Fruit fly (Drosophila melanogaster): ENCODE results near the gene nesd.

The nesd gene

dm6 chr2L:20098194-20098593 lies 4.4 kb downstream of the nesd start:
- TF ChIP-seq Pif1B (GFP tag; optimal IDR thresholded peaks at IDR 0.05): no peak
- TF ChIP-seq CG8159 (tag; optimal IDR thresholded peaks at IDR 0.05): peak; percentile 87
- TF ChIP-seq CG9948 (tag; optimal IDR thresholded peaks at IDR 0.05): no peak
- TF ChIP-seq Pif1A (GFP tag; optimal IDR thresholded peaks at IDR 0.05): no peak
- TF ChIP-seq CG34367 (tag; optimal IDR thresholded peaks at IDR 0.05): no peak
- TF ChIP-seq Ets98B (GFP tag; IDR thresholded peaks at IDR 0.05): peak; percentile 5; the same call in 1 of the 2 replicates
- 0 out of 2 replicates have a peak, but pooled peaks have one; percentile 13 for TF ChIP-seq CG12605 (GFP tag; IDR thresholded peaks at IDR 0.05)
- TF ChIP-seq CG32121 (GFP tag; IDR thresholded peaks at IDR 0.05): no peak

dm6 chr2L:20104050-20104449 lies 10.3 kb downstream of the nesd start, which contains the start of gene CG13970:
CG13970 (minus strand) TSS chr2L:20104150.
- TF ChIP-seq CG4496 (GFP tag; IDR thresholded peaks at IDR 0.05): no peak
- TF ChIP-seq Pif1A (GFP tag; optimal IDR thresholded peaks at IDR 0.05): no peak
- no peak for TF ChIP-seq CG34367 (tag; optimal IDR thresholded peaks at IDR 0.05)
- no peak for TF ChIP-seq CG10348 (GFP tag; IDR thresholded peaks at IDR 0.05)
- no peak for TF ChIP-seq Snoo (tag; optimal IDR thresholded peaks at IDR 0.05)
- TF ChIP-seq EcR (GFP tag; optimal IDR thresholded peaks at IDR 0.05): no peak
- no peak for TF ChIP-seq CG15710 (tag; optimal IDR thresholded peaks at IDR 0.05)
- no peak for TF ChIP-seq CG8159 (tag; optimal IDR thresholded peaks at IDR 0.05)
- no peak for TF ChIP-seq Ets98B (GFP tag; IDR thresholded peaks at IDR 0.05)
- no peak for TF ChIP-seq CG17806 (tag; optimal IDR thresholded peaks at IDR 0.05)
- TF ChIP-seq CG14655 (GFP tag; optimal IDR thresholded peaks at IDR 0.05): no peak
- no peak for TF ChIP-seq CG8301 (tag; optimal IDR thresholded peaks at IDR 0.05)
- TF ChIP-seq CG13204 (GFP tag; optimal IDR thresholded peaks at IDR 0.05): no peak
- no peak for TF ChIP-seq gl (tag; optimal IDR thresholded peaks at IDR 0.05)
- TF ChIP-seq D1 (tag; optimal IDR thresholded peaks at IDR 0.05): no peak
- no peak for TF ChIP-seq CG9948 (tag; optimal IDR thresholded peaks at IDR 0.05)
- no peak for TF ChIP-seq CG12605 (GFP tag; IDR thresholded peaks at IDR 0.05)
- TF ChIP-seq rn (GFP tag; IDR thresholded peaks at IDR 0.05): no peak
- TF ChIP-seq CG32121 (GFP tag; IDR thresholded peaks at IDR 0.05): no peak
- no peak for TF ChIP-seq Pif1B (GFP tag; optimal IDR thresholded peaks at IDR 0.05)

DNA sequence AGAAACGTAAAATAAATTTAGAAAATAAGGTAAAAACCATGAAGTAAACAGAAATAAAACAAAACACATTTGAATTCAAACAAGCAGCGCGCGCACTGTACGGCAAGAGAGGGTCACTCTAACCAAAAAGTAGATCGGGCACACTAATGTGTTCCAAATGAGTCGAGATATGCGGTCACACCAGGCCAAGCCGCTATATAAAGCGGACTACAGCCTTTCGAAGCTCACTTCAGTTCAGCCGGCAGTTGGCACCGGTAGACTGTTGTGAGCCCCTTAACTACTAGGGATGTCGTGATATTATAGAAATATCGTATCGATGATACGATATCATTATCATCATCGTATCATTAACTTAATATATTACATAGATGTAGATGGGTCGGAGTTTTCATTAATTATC lies 10.8 kb downstream of the nesd start:
- TF ChIP-seq Pif1B (GFP tag; optimal IDR thresholded peaks at IDR 0.05): no peak
- no peak for TF ChIP-seq CG9948 (tag; optimal IDR thresholded peaks at IDR 0.05)
- TF ChIP-seq Pif1A (GFP tag; optimal IDR thresholded peaks at IDR 0.05): no peak
- TF ChIP-seq CG12605 (GFP tag; IDR thresholded peaks at IDR 0.05): no peak
- TF ChIP-seq Ets98B (GFP tag; IDR thresholded peaks at IDR 0.05): no peak
- no peak for TF ChIP-seq CG14655 (GFP tag; optimal IDR thresholded peaks at IDR 0.05)
- TF ChIP-seq CG32121 (GFP tag; IDR thresholded peaks at IDR 0.05): no peak
- TF ChIP-seq fd96Ca (GFP tag; IDR thresholded peaks at IDR 0.05): no peak
- TF ChIP-seq rn (GFP tag; IDR thresholded peaks at IDR 0.05): no peak
- no peak for TF ChIP-seq Snoo (tag; optimal IDR thresholded peaks at IDR 0.05)
- no peak for TF ChIP-seq EcR (GFP tag; optimal IDR thresholded peaks at IDR 0.05)
- no peak for TF ChIP-seq gl (tag; optimal IDR thresholded peaks at IDR 0.05)
- TF ChIP-seq CG8301 (tag; optimal IDR thresholded peaks at IDR 0.05): no peak
- no peak for TF ChIP-seq CG15710 (tag; optimal IDR thresholded peaks at IDR 0.05)
- no peak for TF ChIP-seq CG10348 (GFP tag; IDR thresholded peaks at IDR 0.05)
- TF ChIP-seq CG17806 (tag; optimal IDR thresholded peaks at IDR 0.05): no peak

dm6 chr2L:20106595-20106994 lies 12.8 kb downstream of the nesd start:
- no peak for TF ChIP-seq CG34367 (tag; optimal IDR thresholded peaks at IDR 0.05)
- no peak for TF ChIP-seq Ets98B (GFP tag; IDR thresholded peaks at IDR 0.05)
- no peak for TF ChIP-seq CG17806 (tag; optimal IDR thresholded peaks at IDR 0.05)
- TF ChIP-seq gl (tag; optimal IDR thresholded peaks at IDR 0.05): no peak
- TF ChIP-seq EcR (GFP tag; optimal IDR thresholded peaks at IDR 0.05): no peak
- no peak for TF ChIP-seq CG9948 (tag; optimal IDR thresholded peaks at IDR 0.05)
- no peak for TF ChIP-seq fd96Ca (GFP tag; IDR thresholded peaks at IDR 0.05)

- TF ChIP-seq Snoo (tag; optimal IDR thresholded peaks at IDR 0.05): no peak
- no peak for TF ChIP-seq Ets98B (GFP tag; IDR thresholded peaks at IDR 0.05)
- TF ChIP-seq CG13204 (GFP tag; optimal IDR thresholded peaks at IDR 0.05): no peak
- no peak for TF ChIP-seq CG9948 (tag; optimal IDR thresholded peaks at IDR 0.05)
- no peak for TF ChIP-seq rn (GFP tag; IDR thresholded peaks at IDR 0.05)
- no peak for TF ChIP-seq CG8301 (tag; optimal IDR thresholded peaks at IDR 0.05)
- TF ChIP-seq EcR (GFP tag; optimal IDR thresholded peaks at IDR 0.05): no peak
- TF ChIP-seq CG12605 (GFP tag; IDR thresholded peaks at IDR 0.05): no peak
- no peak for TF ChIP-seq fd96Ca (GFP tag; IDR thresholded peaks at IDR 0.05)
- no peak for TF ChIP-seq gl (tag; optimal IDR thresholded peaks at IDR 0.05)
- TF ChIP-seq Pif1B (GFP tag; optimal IDR thresholded peaks at IDR 0.05): no peak
- no peak for TF ChIP-seq CG15710 (tag; optimal IDR thresholded peaks at IDR 0.05)
- no peak for TF ChIP-seq CG4496 (GFP tag; IDR thresholded peaks at IDR 0.05)
- TF ChIP-seq CG8159 (tag; optimal IDR thresholded peaks at IDR 0.05): no peak
Observed at dm6 chr2L:20115865-20116264, 22.1 kb downstream of the nesd start.

- TF ChIP-seq gl (tag; optimal IDR thresholded peaks at IDR 0.05): no peak
- no peak for TF ChIP-seq Pif1B (GFP tag; optimal IDR thresholded peaks at IDR 0.05)
- TF ChIP-seq CG4496 (GFP tag; IDR thresholded peaks at IDR 0.05): no peak
- TF ChIP-seq D1 (tag; optimal IDR thresholded peaks at IDR 0.05): no peak
- no peak for TF ChIP-seq CG8301 (tag; optimal IDR thresholded peaks at IDR 0.05)
- no peak for TF ChIP-seq Pif1A (GFP tag; optimal IDR thresholded peaks at IDR 0.05)
- no peak for TF ChIP-seq CG14655 (GFP tag; optimal IDR thresholded peaks at IDR 0.05)
- TF ChIP-seq CG10348 (GFP tag; IDR thresholded peaks at IDR 0.05): no peak
Observed at dm6 chr2L:20117752-20118151, 24.0 kb downstream of the nesd start.
